Worm (Caenorhabditis elegans) whole organism, L4 larva: ENCODE measurements around the gene fbxb-111.

ENCODE experiments used
- F49E8.2 ChIP-seq: sonication (generic microtip); optimal IDR thresholded peaks from 2 replicates; lab custom pipeline; 2016; ENCODE audit warnings: missing compliant biosample characterization, mild to moderate bottlenecking, missing genetic modification characterization, borderline replicate concordance
- T26A8.4 ChIP-seq: fragments of 200-800 bp; sonication (Bioruptor generic); IDR thresholded peaks from 2 replicates; pipeline ENCODE4 v1.3.6; 2022; ENCODE audit warnings: missing genetic modification characterization, missing compliant biosample characterization
- aha-1 ChIP-seq: fragments of 150-350 bp; peaks from one replicate; lab custom pipeline; 2014; ENCODE audit warnings: missing biosample characterization, missing genetic modification characterization
- ama-1 ChIP-seq: fragments of 150-350 bp; optimal IDR thresholded peaks from 2 replicates; lab custom pipeline; 2014; ENCODE audit warnings: inconsistent platforms, mixed read lengths
- attf-4 ChIP-seq: sonication (generic microtip); optimal IDR thresholded peaks from 3 replicates; lab custom pipeline; 2017; ENCODE audit warnings: missing biosample characterization, missing genetic modification characterization
- ceh-32 ChIP-seq: sonication (generic microtip); optimal IDR thresholded peaks from 2 replicates; lab custom pipeline; 2016; ENCODE audit warnings: mild to moderate bottlenecking, missing genetic modification characterization, missing compliant biosample characterization; ENCODE audit not compliant: poor library complexity
- ceh-82 ChIP-seq: sonication (generic microtip); optimal IDR thresholded peaks from 2 replicates; lab custom pipeline; 2017; ENCODE audit warnings: missing biosample characterization, missing genetic modification characterization
- ces-1 ChIP-seq: fragments of 150-350 bp; sonication (generic microtip); optimal IDR thresholded peaks from 4 replicates; lab custom pipeline; 2014; ENCODE audit warnings: missing biosample characterization, missing genetic modification reagents, missing genetic modification characterization
- daf-12 ChIP-seq: fragments of 150-350 bp; optimal IDR thresholded peaks from 2 replicates; lab custom pipeline; 2014; ENCODE audit warnings: missing biosample characterization, missing genetic modification reagents, missing genetic modification characterization
- daf-19 ChIP-seq: fragments of 200-800 bp; sonication (Bioruptor generic); conservative IDR thresholded peaks from 2 replicates; pipeline ENCODE4 v1.3.6; 2022; ENCODE audit warnings: missing genetic modification characterization, missing compliant biosample characterization
- dmd-8 ChIP-seq: fragments of 200-800 bp; sonication (Bioruptor generic); IDR thresholded peaks from 2 replicates; pipeline ENCODE4 v1.3.6; 2022; ENCODE audit warnings: missing genetic modification characterization, missing compliant biosample characterization
- dpl-1 ChIP-seq: fragments of 150-350 bp; optimal IDR thresholded peaks from 2 replicates; lab custom pipeline; 2014; ENCODE audit warnings: missing biosample characterization, missing genetic modification reagents, missing genetic modification characterization
- dve-1 ChIP-seq: sonication (generic microtip); optimal IDR thresholded peaks from 2 replicates; lab custom pipeline; 2017; ENCODE audit warnings: antibody characterized with exemption, mild to moderate bottlenecking, missing genetic modification characterization, missing compliant biosample characterization; ENCODE audit not compliant: insufficient read depth
- egl-43 ChIP-seq: fragments of 200-800 bp; sonication (Bioruptor generic); IDR thresholded peaks from 2 replicates; pipeline ENCODE4 v1.3.6; 2022; ENCODE audit warnings: missing genetic modification reagents, missing genetic modification characterization, missing compliant biosample characterization
- fkh-10 ChIP-seq: fragments of 150-350 bp; optimal IDR thresholded peaks from 2 replicates; lab custom pipeline; 2014; ENCODE audit warnings: missing biosample characterization, missing genetic modification reagents, missing genetic modification characterization
- gei-8 ChIP-seq: fragments of 200-800 bp; sonication (Bioruptor generic); optimal IDR thresholded peaks from 2 replicates; lab custom pipeline; 2018; ENCODE audit warnings: mild to moderate bottlenecking, missing genetic modification characterization, missing compliant biosample characterization
- lin-1 ChIP-seq: fragments of 200-800 bp; sonication (Bioruptor generic); IDR thresholded peaks from 2 replicates; pipeline ENCODE4 v1.3.6; 2022; ENCODE audit warnings: missing genetic modification reagents, missing genetic modification characterization, missing compliant biosample characterization
- lin-38 ChIP-seq: fragments of 200-800 bp; sonication (Bioruptor generic); IDR thresholded peaks from 2 replicates; pipeline ENCODE4 v1.3.6; 2022; ENCODE audit warnings: missing genetic modification reagents, missing genetic modification characterization, missing compliant biosample characterization
- madf-9 ChIP-seq: fragments of 200-800 bp; sonication (Bioruptor generic); conservative IDR thresholded peaks from 2 replicates; pipeline ENCODE4 v1.3.6; 2022; ENCODE audit warnings: missing genetic modification reagents, missing genetic modification characterization, missing compliant biosample characterization
- mdl-1 ChIP-seq, 2 experiments: fragments of 150-350 bp in 1 of 2; sonication (generic microtip) in 1 of 2; optimal IDR thresholded peaks; 2 replicates each; lab custom pipeline; 2014 to 2017; ENCODE audit warnings: missing biosample characterization in 2 of 2, missing genetic modification characterization in 2 of 2
- mxl-3 ChIP-seq: fragments of 200-800 bp; sonication (Bioruptor generic); optimal IDR thresholded peaks from 2 replicates; lab custom pipeline; 2018; ENCODE audit warnings: mild to moderate bottlenecking, missing genetic modification characterization, missing compliant biosample characterization
- nhr-76 ChIP-seq: fragments of 150-350 bp; optimal IDR thresholded peaks from 2 replicates; lab custom pipeline; 2014; ENCODE audit warnings: missing biosample characterization, missing genetic modification characterization
- nhr-77 ChIP-seq: fragments of 150-350 bp; optimal IDR thresholded peaks from 2 replicates; lab custom pipeline; 2014; ENCODE audit warnings: missing biosample characterization, missing genetic modification characterization
- php-3 ChIP-seq: fragments of 200-800 bp; sonication (Bioruptor generic); IDR thresholded peaks from 2 replicates; pipeline ENCODE4 v1.3.6; 2022; ENCODE audit warnings: missing genetic modification reagents, missing genetic modification characterization, missing compliant biosample characterization
- set-16 ChIP-seq: fragments of 200-800 bp; sonication (Bioruptor generic); IDR thresholded peaks from 2 replicates; pipeline ENCODE4 v1.3.6; 2022; ENCODE audit warnings: missing genetic modification reagents, missing genetic modification characterization, missing compliant biosample characterization
- spr-1 ChIP-seq: sonication (generic microtip); optimal IDR thresholded peaks from 2 replicates; lab custom pipeline; 2016; ENCODE audit warnings: mild to moderate bottlenecking, missing genetic modification characterization, missing compliant biosample characterization
- spr-3 ChIP-seq: fragments of 200-800 bp; sonication (Bioruptor generic); optimal IDR thresholded peaks from 2 replicates; lab custom pipeline; 2018; ENCODE audit warnings: mild to moderate bottlenecking, missing genetic modification characterization, missing compliant biosample characterization
- tag-97 ChIP-seq: fragments of 200-800 bp; sonication (Bioruptor generic); IDR thresholded peaks from 2 replicates; pipeline ENCODE4 v1.3.6; 2022; ENCODE audit warnings: missing genetic modification characterization, missing compliant biosample characterization
- tra-1 ChIP-seq: fragments of 200-800 bp; sonication (Bioruptor generic); IDR thresholded peaks from 2 replicates; pipeline ENCODE4 v1.3.6; 2022; ENCODE audit warnings: missing genetic modification reagents, missing genetic modification characterization, missing compliant biosample characterization
- unc-62 ChIP-seq, 3 experiments: fragments of 150-350 bp in 1 of 3; sonication (generic microtip); optimal IDR thresholded peaks in 2 of 3; peaks in 1 of 3; 1 replicate in 1 of 3; 2 replicates in 2 of 3; lab custom pipeline; 2014 to 2017; ENCODE audit warnings: missing biosample characterization in 3 of 3, missing genetic modification characterization in 3 of 3, missing genetic modification reagents in 3 of 3, missing genotype in 1 of 3
- zag-1 ChIP-seq: fragments of 150-350 bp; optimal IDR thresholded peaks from 2 replicates; lab custom pipeline; 2014; ENCODE audit warnings: missing biosample characterization, missing genetic modification characterization
- zfp-2 ChIP-seq: sonication (generic microtip); optimal IDR thresholded peaks from 2 replicates; lab custom pipeline; 2016; ENCODE audit warnings: mild to moderate bottlenecking, missing genetic modification characterization, missing compliant biosample characterization
- zip-11 ChIP-seq: fragments of 200-800 bp; sonication (Bioruptor generic); IDR thresholded peaks from 2 replicates; pipeline ENCODE4 v1.3.6; 2022; ENCODE audit warnings: missing genetic modification characterization, missing compliant biosample characterization

The fbxb-111 gene

DNA sequence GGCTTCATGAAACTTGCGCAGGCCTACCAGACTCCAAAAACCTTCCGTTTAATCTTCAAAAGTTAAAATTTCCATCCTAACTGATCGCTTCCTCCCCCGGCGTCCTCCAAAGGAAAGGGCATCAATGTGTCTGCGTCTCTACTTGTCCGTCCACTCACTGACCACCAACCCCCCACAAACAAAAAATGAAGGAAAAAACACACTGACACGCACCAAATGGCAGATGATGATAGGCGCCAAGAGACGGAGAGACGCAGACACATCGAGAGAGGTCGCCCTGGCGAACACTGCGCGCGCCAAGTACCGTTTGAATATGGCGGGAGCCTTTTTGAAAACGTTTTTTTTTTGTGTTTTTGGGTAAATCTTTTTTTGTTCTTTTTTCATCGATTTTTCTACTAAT, 40.1 kb downstream of the fbxb-111 start (continued):
- TF ChIP-seq madf-9 (GFP tag; lab: Robert Waterston, UW): no peak
- 0 out of 2 replicates have a peak, but pooled peaks have one; percentile 7 for TF ChIP-seq egl-43 (GFP tag; lab: Robert Waterston, UW)
- no peak for TF ChIP-seq nhr-77 (tag; lab: Kevin White, UChicago)
- TF ChIP-seq tra-1 (GFP tag; lab: Robert Waterston, UW): no peak
- no peak for TF ChIP-seq nhr-76 (tag; lab: Kevin White, UChicago)
- no peak for TF ChIP-seq zip-11 (GFP tag; lab: Robert Waterston, UW)
- no peak for TF ChIP-seq F49E8.2 (tag; lab: Kevin White, UChicago)
- TF ChIP-seq ama-1 (lab: Kevin White, UChicago): no peak
- TF ChIP-seq ceh-32: no peak
- peak; percentile 28 to 37 for TF ChIP-seq mdl-1 (tag; optimal IDR thresholded peaks at IDR 0.05; lab: Kevin White, UChicago)
- peak in 1 of 2 experiments; percentile 47 for TF ChIP-seq unc-62 (GFP tag; optimal IDR thresholded peaks at IDR 0.05 in 1 of 2; lab: Kevin White, UChicago)
- no peak for TF ChIP-seq unc-62 (tag; optimal IDR thresholded peaks at IDR 0.05; lab: Kevin White, UChicago)
- no peak for TF ChIP-seq php-3
- TF ChIP-seq aha-1 (tag; lab: Kevin White, UChicago): peak; percentile 70
- TF ChIP-seq tag-97: no peak
- no peak for TF ChIP-seq attf-4 (tag; lab: Kevin White, UChicago)
- TF ChIP-seq fkh-10 (GFP tag; lab: Kevin White, UChicago): no peak
- no peak for TF ChIP-seq lin-1 (GFP tag; lab: Robert Waterston, UW)
- TF ChIP-seq dmd-8 (GFP tag; lab: Robert Waterston, UW): no peak
- TF ChIP-seq zfp-2: no peak
- TF ChIP-seq ceh-82 (tag; lab: Kevin White, UChicago): no peak
- no peak for TF ChIP-seq spr-1 (tag; lab: Kevin White, UChicago)

DNA sequence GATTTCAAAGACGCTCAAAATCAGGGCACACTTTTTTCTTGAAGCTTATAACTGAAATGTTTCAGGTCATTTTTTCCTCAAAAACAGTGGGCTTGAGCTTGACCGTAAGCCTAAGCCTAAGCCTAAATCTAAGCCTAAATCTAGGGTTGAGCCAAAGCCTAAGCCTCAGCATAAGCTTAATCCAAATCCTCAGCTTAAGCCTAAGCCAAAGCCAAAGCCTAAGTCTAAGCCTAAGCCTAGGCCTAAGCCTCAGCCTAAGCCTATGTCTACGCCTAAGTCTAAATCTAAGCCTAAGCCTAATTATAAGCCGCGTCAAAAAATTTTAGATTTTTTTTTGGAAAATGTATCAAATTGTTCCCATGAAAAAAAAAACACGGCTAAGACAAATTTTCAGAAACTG, 40.5 kb downstream of the fbxb-111 start:
- TF ChIP-seq daf-19 (no peak), dpl-1 (GFP tag; lab: Kevin White, UChicago) (no peak), zag-1 (no peak)

DNA sequence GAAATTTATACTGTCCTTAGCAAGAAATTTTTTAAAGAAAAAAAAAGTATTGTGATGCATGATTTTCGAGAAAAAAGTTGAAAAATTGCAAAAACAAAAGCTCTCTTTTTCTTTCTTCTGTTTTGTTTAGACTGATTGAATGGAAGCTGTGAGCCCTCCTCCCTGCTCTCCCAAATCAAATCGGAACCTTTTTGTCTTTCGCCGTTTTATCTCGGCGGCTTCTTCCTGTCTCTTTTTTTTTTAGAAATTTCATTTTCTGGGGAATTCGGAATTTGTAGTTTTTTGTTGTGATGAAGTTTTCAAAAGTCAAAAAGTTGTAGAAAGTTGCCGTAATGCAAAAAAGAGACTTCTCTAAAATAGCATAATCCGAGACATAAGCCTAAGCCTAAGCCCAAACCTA, 44.2 kb downstream of the fbxb-111 start:
- peak in 1 of 2 experiments; percentile 56 for TF ChIP-seq unc-62 (GFP tag; optimal IDR thresholded peaks at IDR 0.05 in 1 of 2; lab: Kevin White, UChicago)
- TF ChIP-seq unc-62 (tag; optimal IDR thresholded peaks at IDR 0.05; lab: Kevin White, UChicago): no peak
- TF ChIP-seq spr-3 (GFP tag; lab: Kevin White, UChicago): no peak
- no peak for TF ChIP-seq dve-1 (tag; lab: Kevin White, UChicago)
- TF ChIP-seq fkh-10 (GFP tag; lab: Kevin White, UChicago): peak; percentile 6
- no peak for TF ChIP-seq mxl-3
- TF ChIP-seq aha-1 (tag; lab: Kevin White, UChicago): no peak
- no peak for TF ChIP-seq gei-8
- no peak for TF ChIP-seq T26A8.4 (GFP tag; lab: Robert Waterston, UW)
- no peak for TF ChIP-seq daf-12 (tag; lab: Kevin White, UChicago)
- TF ChIP-seq ces-1 (GFP tag; lab: Kevin White, UChicago): peak; percentile 8

DNA sequence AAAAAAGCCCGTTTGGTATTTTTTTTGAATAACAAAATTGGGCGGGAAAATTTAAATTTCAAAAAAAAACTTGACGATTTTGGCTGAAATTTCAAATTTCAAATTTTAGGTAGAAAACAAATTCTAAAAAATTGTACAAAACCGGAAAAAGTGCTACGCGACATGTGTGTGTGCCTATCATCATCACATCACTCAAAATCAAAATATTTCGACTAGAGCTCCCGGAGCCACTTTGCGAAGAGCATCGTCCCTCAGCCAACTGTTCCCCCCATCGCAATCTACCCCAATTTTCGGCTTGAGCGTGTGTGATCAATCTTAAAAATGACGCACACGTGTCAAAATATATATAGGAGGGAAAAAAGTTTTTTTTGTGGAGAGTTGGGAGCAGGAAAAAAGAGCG, 48.0 kb downstream of the fbxb-111 start:
- TF ChIP-seq lin-38 (GFP tag; lab: Robert Waterston, UW) (no peak), tra-1 (GFP tag; lab: Robert Waterston, UW) (0 out of 2 replicates have a peak, but pooled peaks have one; percentile 37)
- TF ChIP-seq, all 104 proteins: peak for 1

DNA sequence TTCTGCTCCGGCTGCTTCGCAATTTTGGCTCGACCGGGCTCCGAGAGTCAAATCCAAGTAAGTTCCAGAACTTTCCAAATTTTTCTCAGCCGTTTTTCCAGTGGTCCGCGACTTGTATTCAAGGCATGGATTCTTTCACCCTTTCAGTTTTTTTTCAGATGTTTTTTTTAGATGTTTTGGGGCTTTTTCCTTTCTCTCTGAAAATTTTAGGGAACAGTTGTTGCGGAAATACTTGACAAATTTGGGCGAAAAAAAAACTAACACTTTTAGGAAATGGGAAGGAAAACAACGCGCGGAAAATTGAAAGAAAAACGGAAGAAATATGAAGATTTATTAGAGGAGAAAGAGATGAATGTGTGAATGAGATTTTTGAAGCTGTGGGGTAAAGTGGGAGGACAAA, 49.2 kb downstream of the fbxb-111 start, which contains the start of the genes T05A8.11 and nep-2:
Gene T05A8.11, minus strand, starts transcription at position 101 of the 400 bp plus-strand sequence.
Gene nep-2, minus strand, starts transcription at position 192 of the 400 bp plus-strand sequence.
- TF ChIP-seq set-16 (GFP tag; lab: Robert Waterston, UW) (0 out of 2 replicates have a peak, but pooled peaks have one; percentile 2), nhr-77 (tag; lab: Kevin White, UChicago) (no peak)
